Fruit fly (Drosophila melanogaster) whole organism, embryonic: ENCODE results near the gene jim.

Source experiments
- Asciz ChIP-seq: fragments of 200-800 bp; sonication (Bioruptor generic); optimal IDR thresholded peaks from 2 replicates; lab custom pipeline; 2017; ENCODE audit warnings: missing biosample characterization, mild to moderate bottlenecking, missing genetic modification characterization, missing genetic modification reagents
- CG10565 ChIP-seq: fragments of 200-800 bp; sonication (Bioruptor generic); optimal IDR thresholded peaks from 3 replicates; lab custom pipeline; 2016; ENCODE audit warnings: missing biosample characterization, mild to moderate bottlenecking, missing genetic modification characterization
- CG10654 ChIP-seq: fragments of 200-800 bp; sonication (Bioruptor generic); optimal IDR thresholded peaks from 2 replicates; lab custom pipeline; 2016; ENCODE audit warnings: missing biosample characterization, missing genetic modification characterization
- CG10959 ChIP-seq: fragments of 200-800 bp; sonication (Bioruptor generic); IDR thresholded peaks from 2 replicates; pipeline ENCODE4 v1.3.6; 2022; ENCODE audit warnings: missing biosample characterization, missing genetic modification characterization
- CG11093 ChIP-seq: fragments of 200-800 bp; sonication (Bioruptor generic); IDR thresholded peaks from 3 replicates; pipeline ENCODE4 v1.3.6; 2022; ENCODE audit warnings: missing biosample characterization, missing genetic modification characterization
- CG11696 ChIP-seq: fragments of 200-800 bp; sonication (Bioruptor generic); IDR thresholded peaks from 2 replicates; pipeline ENCODE4 v1.3.6; 2022; ENCODE audit warnings: missing biosample characterization, missing genetic modification characterization
- CG12769 ChIP-seq: fragments of 200-800 bp; sonication (Bioruptor generic); optimal IDR thresholded peaks from 2 replicates; lab custom pipeline; 2019; ENCODE audit warnings: missing biosample characterization, mild to moderate bottlenecking, missing genetic modification characterization, moderate library complexity
- CG13894 ChIP-seq: fragments of 200-800 bp; sonication (Bioruptor generic); optimal IDR thresholded peaks from 3 replicates; lab custom pipeline; 2018; ENCODE audit warnings: missing biosample characterization, mild to moderate bottlenecking, missing genetic modification characterization, moderate library complexity
- CG14965 ChIP-seq: fragments of 200-800 bp; sonication (Bioruptor generic); optimal IDR thresholded peaks from 2 replicates; lab custom pipeline; 2016; ENCODE audit warnings: missing biosample characterization, missing genetic modification characterization, borderline replicate concordance
- CG1602 ChIP-seq: fragments of 200-800 bp; sonication (Bioruptor generic); optimal IDR thresholded peaks from 3 replicates; lab custom pipeline; 2016; ENCODE audit warnings: missing biosample characterization, missing genetic modification characterization
- CG18011 ChIP-seq: fragments of 200-800 bp; sonication (Bioruptor generic); optimal IDR thresholded peaks from 2 replicates; lab custom pipeline; 2017; ENCODE audit warnings: missing biosample characterization, missing genetic modification characterization, mild to moderate bottlenecking, moderate library complexity, missing genotype
- CG2116 ChIP-seq: fragments of 200-800 bp; sonication (Bioruptor generic); optimal IDR thresholded peaks from 3 replicates; lab custom pipeline; 2018; ENCODE audit warnings: missing biosample characterization, mild to moderate bottlenecking, missing genetic modification characterization
- CG3726 ChIP-seq: fragments of 200-800 bp; sonication (Bioruptor generic); IDR thresholded peaks from 3 replicates; pipeline ENCODE4, ENCODE4 v1.3.6; 2022; ENCODE audit warnings: missing biosample characterization, missing genetic modification characterization
- CG43689 ChIP-seq: fragments of 200-800 bp; sonication (Bioruptor generic); IDR thresholded peaks from 2 replicates; pipeline ENCODE4 v1.3.6; 2022; ENCODE audit warnings: missing biosample characterization, missing genetic modification characterization
- CG6791 ChIP-seq: fragments of 200-800 bp; sonication (Bioruptor generic); IDR thresholded peaks from 3 replicates; pipeline ENCODE4 v1.3.6; 2022; ENCODE audit warnings: missing biosample characterization, missing genetic modification characterization; ENCODE audit not compliant: partially characterized antibody
- CG8290 ChIP-seq, 3 experiments: fragments of 200-800 bp; sonication (Bioruptor generic); optimal IDR thresholded peaks; 2 replicates each; lab custom pipeline; 2016 to 2019; ENCODE audit warnings: missing biosample characterization in 3 of 3, missing genetic modification characterization in 3 of 3, mild to moderate bottlenecking in 2 of 3, moderate library complexity in 1 of 3
- CG8388 ChIP-seq: fragments of 200-800 bp; sonication (Bioruptor generic); optimal IDR thresholded peaks from 2 replicates; lab custom pipeline; 2019; ENCODE audit warnings: missing biosample characterization, mild to moderate bottlenecking, missing genetic modification characterization, moderate library complexity
- CG8924 ChIP-seq: fragments of 200-800 bp; optimal IDR thresholded peaks from 3 replicates; lab custom pipeline; 2019; ENCODE audit warnings: missing biosample characterization, mild to moderate bottlenecking, missing genetic modification characterization, moderate library complexity
- CG9876 ChIP-seq: fragments of 200-800 bp; sonication (Bioruptor generic); optimal IDR thresholded peaks from 2 replicates; lab custom pipeline; 2016; ENCODE audit warnings: missing biosample characterization, missing genetic modification characterization
- Camta ChIP-seq: fragments of 200-800 bp; sonication (Bioruptor generic); optimal IDR thresholded peaks from 2 replicates; lab custom pipeline; 2016; ENCODE audit warnings: missing biosample characterization, missing genetic modification characterization
- CkIIα-i1 ChIP-seq: fragments of 200-800 bp; sonication (Bioruptor generic); IDR thresholded peaks from 2 replicates; pipeline ENCODE4 v1.3.6; 2022; ENCODE audit warnings: missing biosample characterization, missing genetic modification characterization
- Dfd ChIP-seq, 2 experiments: fragments of >200 bp; optimal IDR thresholded peaks; 2 replicates each; lab custom pipeline; 2017; ENCODE audit warnings: missing biosample characterization in 2 of 2, missing genetic modification characterization in 2 of 2
- Kr ChIP-seq: fragments of 200-800 bp; sonication (Bioruptor generic); optimal IDR thresholded peaks from 2 replicates; lab custom pipeline; 2017; ENCODE audit warnings: missing biosample characterization, mild to moderate bottlenecking, missing genetic modification characterization
- MTF-1 ChIP-seq: fragments of 200-800 bp; sonication (Bioruptor generic); optimal IDR thresholded peaks from 2 replicates; lab custom pipeline; 2018; ENCODE audit warnings: missing biosample characterization, mild to moderate bottlenecking, missing genetic modification characterization, borderline replicate concordance
- NfI ChIP-seq: fragments of 200-800 bp; sonication (Bioruptor generic); optimal IDR thresholded peaks from 3 replicates; lab custom pipeline; 2018; ENCODE audit warnings: missing biosample characterization, mild to moderate bottlenecking, missing genetic modification characterization, moderate library complexity
- Rfx ChIP-seq: fragments of 200-800 bp; sonication (Bioruptor generic); IDR thresholded peaks from 2 replicates; pipeline ENCODE4 v1.3.6; 2022; ENCODE audit warnings: missing biosample characterization, missing genetic modification characterization
- Sox100B ChIP-seq: fragments of 200-800 bp; sonication (Bioruptor generic); optimal IDR thresholded peaks from 3 replicates; lab custom pipeline; 2018; ENCODE audit warnings: missing biosample characterization, mild to moderate bottlenecking, missing genetic modification characterization
- Sox102F ChIP-seq: fragments of 200-800 bp; sonication (Bioruptor generic); optimal IDR thresholded peaks from 2 replicates; lab custom pipeline; 2018; ENCODE audit warnings: missing biosample characterization, mild to moderate bottlenecking, missing genetic modification characterization, moderate library complexity
- Ssrp ChIP-seq: fragments of 200-800 bp; sonication (Bioruptor generic); optimal IDR thresholded peaks from 2 replicates; lab custom pipeline; 2018; ENCODE audit warnings: missing biosample characterization, mild to moderate bottlenecking, missing genetic modification characterization, moderate library complexity
- Taf1 ChIP-seq: fragments of 200-800 bp; sonication (Bioruptor generic); IDR thresholded peaks from 2 replicates; pipeline ENCODE4 v1.3.6; 2022; ENCODE audit warnings: missing biosample characterization, missing genetic modification characterization
- dm ChIP-seq: fragments of 200-800 bp; sonication (Bioruptor generic); optimal IDR thresholded peaks from 3 replicates; lab custom pipeline; 2016; ENCODE audit warnings: missing biosample characterization, missing genetic modification characterization
- ems ChIP-seq: fragments of 200-800 bp; sonication (Bioruptor generic); optimal IDR thresholded peaks from 3 replicates; lab custom pipeline; 2016; ENCODE audit warnings: missing biosample characterization, missing genetic modification characterization
- en ChIP-seq: fragments of 200-800 bp; sonication (Bioruptor generic); optimal IDR thresholded peaks from 2 replicates; lab custom pipeline; 2016; ENCODE audit warnings: missing biosample characterization, missing genetic modification characterization
- inv ChIP-seq: fragments of 200-800 bp; sonication (Bioruptor generic); IDR thresholded peaks from 2 replicates; pipeline ENCODE4 v1.3.6; 2022; ENCODE audit warnings: missing biosample characterization, missing genetic modification characterization; ENCODE audit not compliant: partially characterized antibody
- jing ChIP-seq: fragments of 200-800 bp; sonication (Bioruptor generic); optimal IDR thresholded peaks from 2 replicates; lab custom pipeline; 2018; ENCODE audit warnings: missing biosample characterization, mild to moderate bottlenecking, missing genetic modification characterization
- kah ChIP-seq: fragments of 200-800 bp; sonication (Bioruptor generic); optimal IDR thresholded peaks from 2 replicates; lab custom pipeline; 2018; ENCODE audit warnings: missing biosample characterization, mild to moderate bottlenecking, missing genetic modification characterization
- kay ChIP-seq: fragments of 200-800 bp; sonication (Bioruptor generic); optimal IDR thresholded peaks from 2 replicates; lab custom pipeline; 2016; ENCODE audit warnings: missing biosample characterization, missing genetic modification characterization
- luna ChIP-seq: fragments of 200-800 bp; sonication (Bioruptor generic); optimal IDR thresholded peaks from 2 replicates; lab custom pipeline; 2016; ENCODE audit warnings: missing biosample characterization, missing genetic modification characterization
- mam ChIP-seq: fragments of 200-800 bp; sonication (Bioruptor generic); optimal IDR thresholded peaks from 3 replicates; lab custom pipeline; 2016; ENCODE audit warnings: missing biosample characterization, missing genetic modification characterization
- mirr ChIP-seq: fragments of 200-800 bp; sonication (Bioruptor generic); optimal IDR thresholded peaks from 3 replicates; lab custom pipeline; 2018; ENCODE audit warnings: missing biosample characterization, mild to moderate bottlenecking, missing genetic modification characterization
- org-1 ChIP-seq: fragments of 200-800 bp; sonication (Bioruptor generic); optimal IDR thresholded peaks from 2 replicates; lab custom pipeline; 2017; ENCODE audit warnings: missing biosample characterization, missing genetic modification characterization
- phol ChIP-seq: fragments of 200-800 bp; sonication (Bioruptor generic); optimal IDR thresholded peaks from 3 replicates; lab custom pipeline; 2018; ENCODE audit warnings: missing biosample characterization, mild to moderate bottlenecking, missing genetic modification characterization, moderate library complexity
- row ChIP-seq: fragments of 200-800 bp; sonication (Bioruptor generic); IDR thresholded peaks from 3 replicates; pipeline ENCODE4 v1.3.6; 2022; ENCODE audit warnings: missing biosample characterization, missing genetic modification characterization
- sima ChIP-seq: fragments of 200-800 bp; sonication (Bioruptor generic); optimal IDR thresholded peaks from 2 replicates; lab custom pipeline; 2016; ENCODE audit warnings: missing biosample characterization, missing genetic modification characterization
- slou ChIP-seq: fragments of 200-800 bp; sonication (Bioruptor generic); optimal IDR thresholded peaks from 3 replicates; lab custom pipeline; 2016; ENCODE audit warnings: missing biosample characterization, missing genetic modification characterization
- sqz ChIP-seq: fragments of 200-800 bp; sonication (Bioruptor generic); optimal IDR thresholded peaks from 3 replicates; lab custom pipeline; 2018; ENCODE audit warnings: missing biosample characterization, mild to moderate bottlenecking, missing genetic modification characterization
- tap ChIP-seq: fragments of 200-800 bp; optimal IDR thresholded peaks from 3 replicates; lab custom pipeline; 2019; ENCODE audit warnings: missing biosample characterization, mild to moderate bottlenecking, missing genetic modification characterization, moderate library complexity
- tll ChIP-seq, 2 experiments: fragments of 200-800 bp in 1 of 2; fragments of >200 bp in 1 of 2; sonication (Bioruptor generic) in 1 of 2; optimal IDR thresholded peaks; 2 replicates each; lab custom pipeline; 2017 to 2019; ENCODE audit warnings: missing biosample characterization in 2 of 2, missing genetic modification characterization in 2 of 2, mild to moderate bottlenecking in 1 of 2, moderate library complexity in 1 of 2
- vnd ChIP-seq: fragments of 200-800 bp; sonication (Bioruptor generic); IDR thresholded peaks from 3 replicates; pipeline ENCODE4 v1.3.6; 2022; ENCODE audit warnings: missing biosample characterization, missing genetic modification characterization; ENCODE audit not compliant: partially characterized antibody
- wdn ChIP-seq: fragments of 200-800 bp; sonication (Bioruptor generic); IDR thresholded peaks from 2 replicates; pipeline ENCODE4 v1.3.6; 2022; ENCODE audit warnings: missing biosample characterization, missing genetic modification characterization
- wor ChIP-seq: fragments of 200-800 bp; sonication (Bioruptor generic); IDR thresholded peaks from 2 replicates; pipeline ENCODE4 v1.3.6; 2022; ENCODE audit warnings: missing biosample characterization, missing genetic modification characterization

jim gene

DNA sequence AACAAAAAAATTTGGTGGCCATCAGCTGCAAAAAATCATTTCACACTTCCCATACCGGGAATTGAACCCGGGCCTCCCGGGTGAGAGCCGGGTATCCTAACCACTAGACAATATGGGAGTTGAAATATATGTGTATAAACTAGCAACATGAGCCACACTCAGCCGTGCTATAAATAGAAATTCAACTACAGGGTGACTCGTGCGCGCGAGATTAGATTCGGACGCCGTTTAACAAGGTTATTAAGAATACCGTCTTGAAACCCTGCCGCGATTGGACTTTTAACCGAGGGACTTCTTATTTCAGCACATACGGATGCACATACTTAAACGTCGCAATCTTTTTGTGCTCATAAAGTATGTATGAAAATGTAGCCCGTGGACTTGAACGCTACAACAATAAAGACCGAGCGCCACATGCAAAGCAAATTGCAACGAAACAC, 12.7 kb upstream of the jim start (continued):
- no peak for TF ChIP-seq CG2116
- TF ChIP-seq CG10565 = no peak
- no peak for TF ChIP-seq tll (GFP tag; optimal IDR thresholded peaks at IDR 0.05; lab: Kevin White, UChicago)
- no peak for TF ChIP-seq Ssrp (tag; lab: Kevin White, UChicago)
- TF ChIP-seq org-1 = no peak
- no peak for TF ChIP-seq CG11093 (GFP tag; lab: Robert Waterston, UW)
- no peak for TF ChIP-seq CG43689 (GFP tag; lab: Robert Waterston, UW)
- no peak for TF ChIP-seq dm
- peak; percentile 98 for TF ChIP-seq CG6791 (GFP tag; lab: Robert Waterston, UW)
- TF ChIP-seq mirr (GFP tag; lab: Kevin White, UChicago) = no peak
- TF ChIP-seq phol (tag; lab: Kevin White, UChicago) = no peak
- TF ChIP-seq en (GFP tag; lab: Kevin White, UChicago) = no peak
- TF ChIP-seq sima (GFP tag; lab: Kevin White, UChicago) = no peak
- TF ChIP-seq CG12769 (tag; lab: Kevin White, UChicago) = peak; percentile 49
- TF ChIP-seq CG1602 (GFP tag; lab: Kevin White, UChicago) = no peak
- no peak for TF ChIP-seq NfI (GFP tag; lab: Kevin White, UChicago)
- TF ChIP-seq Asciz (GFP tag; lab: Kevin White, UChicago) = no peak
- TF ChIP-seq Sox100B (GFP tag; lab: Kevin White, UChicago) = no peak
- no peak for TF ChIP-seq CG11696
- no peak for TF ChIP-seq mam (GFP tag; lab: Kevin White, UChicago)
- no peak for TF ChIP-seq row
- no peak for TF ChIP-seq CG9876 (GFP tag; lab: Kevin White, UChicago)
- TF ChIP-seq kay = no peak
- no peak for TF ChIP-seq CkIIα-i1 (GFP tag; lab: Robert Waterston, UW)
- TF ChIP-seq CG3726 (GFP tag; lab: Robert Waterston, UW) = no peak
- TF ChIP-seq slou = no peak
- peak; percentile 84 for TF ChIP-seq vnd
- TF ChIP-seq Kr (GFP tag; lab: Kevin White, UChicago) = no peak
- no peak for TF ChIP-seq Sox102F (GFP tag; lab: Kevin White, UChicago)
- TF ChIP-seq sqz = no peak
- no peak for TF ChIP-seq jing (GFP tag; lab: Kevin White, UChicago)
- TF ChIP-seq kah (GFP tag; lab: Kevin White, UChicago) = no peak
- no peak for TF ChIP-seq MTF-1 (GFP tag; lab: Kevin White, UChicago)
- no peak for TF ChIP-seq Camta (GFP tag; lab: Kevin White, UChicago)
- TF ChIP-seq Taf1 (GFP tag; lab: Robert Waterston, UW) = no peak
- no peak for TF ChIP-seq Dfd (GFP tag; optimal IDR thresholded peaks at IDR 0.05; lab: Kevin White, UChicago)
- TF ChIP-seq luna (GFP tag; lab: Kevin White, UChicago) = no peak
- TF ChIP-seq wdn (GFP tag; lab: Robert Waterston, UW) = no peak
- no peak for TF ChIP-seq CG8924 (tag; lab: Kevin White, UChicago)
- no peak for TF ChIP-seq CG8290 (GFP tag; optimal IDR thresholded peaks at IDR 0.05; lab: Kevin White, UChicago)
- peak in 1 of 2 experiments; percentile 31 for TF ChIP-seq CG8290 (tag; optimal IDR thresholded peaks at IDR 0.05; lab: Kevin White, UChicago)
- peak; percentile 0 for TF ChIP-seq CG8388 (GFP tag; lab: Kevin White, UChicago)
- TF ChIP-seq wor (GFP tag; lab: Robert Waterston, UW) = no peak
- TF ChIP-seq CG18011 (GFP tag; lab: Kevin White, UChicago) = no peak
- TF ChIP-seq CG10959 (GFP tag; lab: Robert Waterston, UW) = no peak
- TF ChIP-seq CG10654 (GFP tag; lab: Kevin White, UChicago) = no peak
- TF ChIP-seq ems (GFP tag; lab: Kevin White, UChicago) = no peak
- TF ChIP-seq inv (GFP tag; lab: Robert Waterston, UW) = peak; percentile 58
- no peak for TF ChIP-seq CG14965 (GFP tag; lab: Kevin White, UChicago)
- peak; percentile 44 for TF ChIP-seq tap (tag; lab: Kevin White, UChicago)
- no peak for TF ChIP-seq Rfx (GFP tag; lab: Robert Waterston, UW)
- TF ChIP-seq CG13894 (tag; lab: Kevin White, UChicago) = peak; percentile 8
